Fruit fly (Drosophila melanogaster): ENCODE results near the gene CG34116.

CG34116 gene

DNA sequence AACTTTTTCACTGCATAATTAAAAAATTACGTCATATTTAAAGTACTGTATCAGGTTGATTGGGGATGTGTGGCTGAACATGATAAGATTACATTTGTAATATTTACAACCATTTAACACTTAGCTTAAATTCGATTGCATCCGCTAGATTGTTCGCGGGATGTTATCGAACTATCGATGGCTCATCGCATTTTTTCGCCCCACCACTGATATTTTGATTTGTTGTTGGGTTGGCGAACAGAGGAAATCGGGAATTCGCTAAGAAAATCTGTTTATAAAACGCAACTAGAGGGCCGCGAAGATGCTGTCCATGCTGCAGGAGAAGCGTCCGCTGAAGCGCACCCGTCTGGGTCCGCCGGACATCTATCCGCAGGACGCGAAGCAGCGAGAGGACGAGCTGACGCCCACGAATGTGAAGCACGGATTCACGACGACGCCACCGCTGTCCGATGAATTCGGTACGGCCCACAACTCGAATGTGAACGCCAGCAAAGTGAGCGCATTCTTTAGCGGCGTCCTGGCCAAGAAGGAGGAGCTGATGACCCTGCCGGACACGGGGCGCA, 30.6 kb upstream of the CG34116 start, which contains the start of gene kto:
Gene kto, plus strand, starts transcription at position 240 of the 563 bp plus-strand sequence.
- TF ChIP-seq esn (GFP tag; optimal IDR thresholded peaks at IDR 0.05) = no peak
- no peak for TF ChIP-seq Eip78C (GFP tag)

DNA sequence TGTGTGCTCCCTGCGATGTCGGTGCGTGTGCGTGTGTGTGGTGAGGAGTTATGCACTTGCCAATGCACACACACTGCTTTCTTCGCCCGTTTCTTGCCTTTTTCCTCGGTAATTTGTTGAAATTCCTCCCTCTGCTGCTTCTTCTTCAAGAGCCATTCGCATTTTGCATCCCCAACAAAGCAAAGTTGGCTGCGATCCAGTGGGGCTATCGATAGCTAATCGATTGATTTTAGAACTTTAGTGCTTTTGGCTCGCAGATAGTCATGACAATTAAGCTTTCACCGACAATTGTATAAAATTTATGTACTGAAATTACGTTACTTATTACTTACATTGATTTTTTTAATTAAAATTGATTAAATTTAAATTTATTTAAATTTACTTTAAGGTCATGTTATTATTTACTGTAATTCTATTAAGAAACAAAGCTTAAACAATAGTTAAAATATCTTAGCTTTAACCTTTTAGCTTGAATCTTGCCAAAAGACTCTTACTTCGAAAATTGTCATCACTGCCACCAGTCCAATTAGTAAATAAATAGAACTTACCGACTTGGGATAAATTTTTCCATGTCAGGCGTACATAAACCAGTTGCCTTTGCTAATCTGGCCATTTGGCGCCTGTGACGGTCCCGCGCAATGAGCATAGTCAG, 28.4 kb upstream of the CG34116 start, which contains the start of the genes trc and CG32221:
Gene trc, minus strand, starts transcription at position 162 of the 652 bp plus-strand sequence.
Gene CG32221, plus strand, starts transcription at position 528 of the 652 bp plus-strand sequence.
- TF ChIP-seq vri (GFP tag; optimal IDR thresholded peaks at IDR 0.05) (no peak), Blimp-1 (GFP tag; optimal IDR thresholded peaks at IDR 0.05) (no peak), pdm3 (GFP tag; optimal IDR thresholded peaks at IDR 0.05) (no peak), CG31627 (GFP tag; optimal IDR thresholded peaks at IDR 0.05) (peak; percentile 34), CG6854 (GFP tag; optimal IDR thresholded peaks at IDR 0.05) (no peak), CG6163 (GFP tag; IDR thresholded peaks at IDR 0.05) (peak; percentile 43; the same call in 2 of the 3 replicates), Hr38 (GFP tag; optimal IDR thresholded peaks at IDR 0.05) (no peak), esn (GFP tag; optimal IDR thresholded peaks at IDR 0.05) (peak; percentile 35), CG3032 (tag; optimal IDR thresholded peaks at IDR 0.05) (peak; percentile 29), CG6808 (GFP tag; optimal IDR thresholded peaks at IDR 0.05) (no peak), CG8119 (GFP tag; IDR thresholded peaks at IDR 0.05) (no peak), CG10669 (GFP tag; optimal IDR thresholded peaks at IDR 0.05) (no peak), salr (GFP tag; optimal IDR thresholded peaks at IDR 0.05) (peak in 1 of 2 experiments; percentile 24), CG11902 (GFP tag; optimal IDR thresholded peaks at IDR 0.05) (no peak), Sox14 (GFP tag; optimal IDR thresholded peaks at IDR 0.05) (peak; percentile 36), CG9139 (GFP tag; optimal IDR thresholded peaks at IDR 0.05) (no peak), spab (GFP tag; optimal IDR thresholded peaks at IDR 0.05) (no peak)

DNA sequence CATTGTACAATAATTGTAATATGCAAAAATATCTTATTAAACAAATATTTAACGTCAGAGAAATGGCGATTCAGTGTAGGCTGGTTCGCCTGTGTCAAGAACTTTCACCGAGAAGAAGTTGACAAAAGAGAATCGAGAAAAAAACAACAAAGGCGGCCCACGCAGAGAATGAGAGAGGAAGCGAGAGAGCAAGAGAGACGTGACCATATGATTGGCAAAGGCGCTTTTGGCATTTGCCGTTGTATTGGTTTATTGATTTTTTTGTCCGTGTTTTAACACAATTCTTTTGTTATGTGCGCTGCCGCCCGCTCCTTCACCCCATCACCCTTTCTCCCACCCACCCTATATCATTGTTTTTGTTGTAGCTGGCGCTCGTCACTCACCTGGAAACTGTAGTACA, 27.4 kb upstream of the CG34116 start:
- TF ChIP-seq Hr39 (GFP tag; optimal IDR thresholded peaks at IDR 0.05) = no peak
- no peak for TF ChIP-seq CG32006 (GFP tag; optimal IDR thresholded peaks at IDR 0.05)
- no peak for TF ChIP-seq CG8632 (GFP tag; optimal IDR thresholded peaks at IDR 0.05)
- no peak for TF ChIP-seq eg (GFP tag; IDR thresholded peaks at IDR 0.05)
- no peak for TF ChIP-seq fkh (GFP tag; optimal IDR thresholded peaks at IDR 0.05)
- TF ChIP-seq svp (GFP tag) = no peak
- TF ChIP-seq CG11294 (GFP tag; IDR thresholded peaks at IDR 0.05) = no peak
- no peak for TF ChIP-seq Eip75B (GFP tag; optimal IDR thresholded peaks at IDR 0.05)
- TF ChIP-seq Gug (GFP tag; IDR thresholded peaks at IDR 0.05) = no peak
- TF ChIP-seq cyc (GFP tag; optimal IDR thresholded peaks at IDR 0.05) = no peak
- no peak for TF ChIP-seq salr (GFP tag; optimal IDR thresholded peaks at IDR 0.05)
- TF ChIP-seq CG10631 (GFP tag; optimal IDR thresholded peaks at IDR 0.05) = no peak
- TF ChIP-seq Sox15 (GFP tag; optimal IDR thresholded peaks at IDR 0.05) = no peak
- no peak for TF ChIP-seq Met (GFP tag; optimal IDR thresholded peaks at IDR 0.05)
- TF ChIP-seq CG8319 (GFP tag; optimal IDR thresholded peaks at IDR 0.05) = no peak
- peak; percentile 22; the same call in 1 of the 3 replicates for TF ChIP-seq CG8119 (GFP tag; IDR thresholded peaks at IDR 0.05)
- no peak for TF ChIP-seq CG6808 (GFP tag; optimal IDR thresholded peaks at IDR 0.05)
- TF ChIP-seq esn (GFP tag; optimal IDR thresholded peaks at IDR 0.05) = peak; percentile 54
- TF ChIP-seq fd85E (GFP tag; optimal IDR thresholded peaks at IDR 0.05) = no peak
- TF ChIP-seq pdm3 (GFP tag; optimal IDR thresholded peaks at IDR 0.05) = no peak
- no peak for TF ChIP-seq CG1621 (tag; optimal IDR thresholded peaks at IDR 0.05)
- peak in 1 of 2 experiments; percentile 71 for TF ChIP-seq ss (GFP tag; optimal IDR thresholded peaks at IDR 0.05)
- no peak for TF ChIP-seq CG11902 (GFP tag; optimal IDR thresholded peaks at IDR 0.05)
- TF ChIP-seq CG11762 (GFP tag; optimal IDR thresholded peaks at IDR 0.05; ENCODE audit: insufficient read depth) = no peak
- TF ChIP-seq CG3032 (tag; optimal IDR thresholded peaks at IDR 0.05) = no peak
- TF ChIP-seq Eip93F (GFP tag; optimal IDR thresholded peaks at IDR 0.05) = peak; percentile 45
- TF ChIP-seq CG6854 (GFP tag; optimal IDR thresholded peaks at IDR 0.05) = peak; percentile 58
- TF ChIP-seq topi (GFP tag; optimal IDR thresholded peaks at IDR 0.05) = peak; percentile 17
- no peak for TF ChIP-seq spab (GFP tag; optimal IDR thresholded peaks at IDR 0.05)
- no peak for TF ChIP-seq CG6276 (GFP tag; optimal IDR thresholded peaks at IDR 0.05)
- TF ChIP-seq CG6163 (GFP tag; IDR thresholded peaks at IDR 0.05) = peak; percentile 47; the same call in 2 of the 3 replicates
- no peak for TF ChIP-seq CG31627 (GFP tag; optimal IDR thresholded peaks at IDR 0.05)
- TF ChIP-seq vri (GFP tag; optimal IDR thresholded peaks at IDR 0.05) = no peak
- TF ChIP-seq CG4318 (GFP tag; optimal IDR thresholded peaks at IDR 0.05) = no peak
- TF ChIP-seq dsx (GFP tag; optimal IDR thresholded peaks at IDR 0.05; ENCODE audit: poor library complexity, severe bottlenecking) = no peak
- TF ChIP-seq Sox14 (GFP tag; optimal IDR thresholded peaks at IDR 0.05) = peak; percentile 71
- TF ChIP-seq CG7368 (GFP tag; optimal IDR thresholded peaks at IDR 0.05) = no peak
- no peak for TF ChIP-seq CG16779 (tag; optimal IDR thresholded peaks at IDR 0.05)
